Worm (Caenorhabditis elegans) whole organism, L3 larva: Measurements from ENCODE around the gene tbx-38.
"Not testable (repeated sequence)": the region's sequence is repeated elsewhere in the genome, so short reads cannot be mapped to it uniquely, and the experiment has no call there.

Experiments used
- ceh-82 ChIP-seq: fragments of 150-350 bp; optimal IDR thresholded peaks from 2 replicates; lab custom pipeline; 2014; ENCODE audit warnings: missing biosample characterization, missing genetic modification characterization
- daf-12 ChIP-seq: fragments of 150-350 bp; optimal IDR thresholded peaks from 2 replicates; lab custom pipeline; 2014; ENCODE audit warnings: missing biosample characterization, missing genetic modification reagents, missing genetic modification characterization
- egl-27 ChIP-seq: sonication (generic microtip); optimal IDR thresholded peaks from 4 replicates; lab custom pipeline; 2017; ENCODE audit warnings: missing biosample characterization, missing genetic modification reagents, missing genetic modification characterization
- egl-5 ChIP-seq: fragments of 150-350 bp; optimal IDR thresholded peaks from 2 replicates; lab custom pipeline; 2017; ENCODE audit warnings: missing biosample characterization, missing genetic modification reagents, missing genetic modification characterization, inconsistent platforms
- elt-2 ChIP-seq: sonication (generic microtip); optimal IDR thresholded peaks from 2 replicates; lab custom pipeline; 2016; ENCODE audit warnings: missing genetic modification reagents, mild to moderate bottlenecking, missing genetic modification characterization, missing compliant biosample characterization
- elt-3 ChIP-seq, 3 experiments: fragments of 150-350 bp in 1 of 3; sonication (generic microtip) in 2 of 3; optimal IDR thresholded peaks; 2 replicates in 2 of 3; 4 replicates in 1 of 3; lab custom pipeline; 2014 to 2017; ENCODE audit warnings: missing biosample characterization in 3 of 3, missing genetic modification characterization in 3 of 3
- fkh-10 ChIP-seq: sonication (generic microtip); optimal IDR thresholded peaks from 2 replicates; lab custom pipeline; 2017; ENCODE audit warnings: missing biosample characterization, missing genetic modification reagents, missing genetic modification characterization
- fkh-2 ChIP-seq: fragments of 150-350 bp; optimal IDR thresholded peaks from 2 replicates; lab custom pipeline; 2014; ENCODE audit warnings: missing biosample characterization, missing genetic modification reagents, missing genetic modification characterization
- hmg-11 ChIP-seq: sonication (generic microtip); optimal IDR thresholded peaks from 2 replicates; lab custom pipeline; 2016; ENCODE audit warnings: missing genetic modification characterization, missing compliant biosample characterization
- jun-1 ChIP-seq: fragments of 150-350 bp; optimal IDR thresholded peaks from 2 replicates; lab custom pipeline; 2014; ENCODE audit warnings: missing biosample characterization, missing genetic modification reagents, missing genetic modification characterization
- lin-15B ChIP-seq: fragments of 150-350 bp; optimal IDR thresholded peaks from 2 replicates; lab custom pipeline; 2014; ENCODE audit warnings: missing biosample characterization, missing genetic modification characterization
- lin-39 ChIP-seq: fragments of 150-350 bp; optimal IDR thresholded peaks from 2 replicates; lab custom pipeline; 2018; ENCODE audit warnings: missing biosample characterization, missing genetic modification reagents, missing genetic modification characterization
- lsy-12 ChIP-seq: sonication (generic microtip); optimal IDR thresholded peaks from 2 replicates; lab custom pipeline; 2016; ENCODE audit warnings: mild to moderate bottlenecking, missing genetic modification characterization, missing compliant biosample characterization
- mml-1 ChIP-seq: fragments of 150-350 bp; sonication (generic microtip); optimal IDR thresholded peaks from 3 replicates; lab custom pipeline; 2014; ENCODE audit warnings: missing biosample characterization, missing genetic modification characterization
- nfya-1 ChIP-seq: sonication (generic microtip); optimal IDR thresholded peaks from 2 replicates; lab custom pipeline; 2017; ENCODE audit warnings: missing genetic modification characterization, mild to moderate bottlenecking, missing compliant biosample characterization, antibody characterized with exemption, moderate library complexity; ENCODE audit not compliant: insufficient read depth
- nhr-237 ChIP-seq: fragments of 150-350 bp; optimal IDR thresholded peaks from 2 replicates; lab custom pipeline; 2014; ENCODE audit warnings: missing biosample characterization, missing genetic modification characterization
- nhr-43 ChIP-seq: sonication (generic microtip); optimal IDR thresholded peaks from 2 replicates; lab custom pipeline; 2016; ENCODE audit warnings: mild to moderate bottlenecking, missing genetic modification characterization, missing compliant biosample characterization; ENCODE audit not compliant: poor library complexity, severe bottlenecking
- nhr-67 ChIP-seq: fragments of 150-350 bp; optimal IDR thresholded peaks from 2 replicates; lab custom pipeline; 2014; ENCODE audit warnings: missing biosample characterization, missing genetic modification characterization
- nhr-77 ChIP-seq: fragments of 150-350 bp; optimal IDR thresholded peaks from 2 replicates; lab custom pipeline; 2014; ENCODE audit warnings: missing biosample characterization, missing genetic modification characterization
- pha-4 ChIP-seq: fragments of 150-350 bp; optimal IDR thresholded peaks from 2 replicates; lab custom pipeline; 2014; ENCODE audit warnings: missing biosample characterization, missing genetic modification reagents, missing genetic modification characterization
- sea-2 ChIP-seq: fragments of 150-350 bp; sonication (generic microtip); optimal IDR thresholded peaks from 4 replicates; lab custom pipeline; 2014; ENCODE audit warnings: missing biosample characterization, missing genetic modification reagents, missing genetic modification characterization
- snpc-4 ChIP-seq: fragments of 150-350 bp; optimal IDR thresholded peaks from 2 replicates; lab custom pipeline; 2014; ENCODE audit warnings: missing biosample characterization, missing genetic modification characterization
- tbx-2 ChIP-seq: sonication (generic microtip); optimal IDR thresholded peaks from 2 replicates; lab custom pipeline; 2016; ENCODE audit warnings: mild to moderate bottlenecking, missing genetic modification characterization, missing compliant biosample characterization
- unc-39 ChIP-seq: sonication (generic microtip); optimal IDR thresholded peaks from 4 replicates; lab custom pipeline; 2017; ENCODE audit warnings: missing biosample characterization, missing genetic modification characterization
- unc-62 ChIP-seq: fragments of 150-350 bp; sonication (generic microtip); optimal IDR thresholded peaks from 4 replicates; lab custom pipeline; 2014; ENCODE audit warnings: missing biosample characterization, missing genetic modification reagents, missing genetic modification characterization

Gene tbx-38

ce11 chrIII:11806695-11807094 lies 20.8 kb upstream of the tbx-38 start, which contains the start of gene C18D11.7:
C18D11.7 (minus strand) TSS chrIII:11806795.
- TF ChIP-seq lin-15B (tag; lab: Kevin White, UChicago) (no peak), unc-39 (no peak), mml-1 (no peak), nhr-77 (tag; lab: Kevin White, UChicago) (no peak), pha-4 (tag; lab: Kevin White, UChicago) (no peak), nhr-237 (no peak), snpc-4 (tag; lab: Kevin White, UChicago) (no peak), lin-39 (tag; lab: Kevin White, UChicago) (no peak)
- TF ChIP-seq, all 47 proteins: peak for 0

ce11 chrIII:11795448-11795847 lies 9.6 kb upstream of the tbx-38 start, which contains the start of gene twk-39:
twk-39 (plus strand) TSS chrIII:11795748.
- no peak for TF ChIP-seq fkh-10
- no peak for TF ChIP-seq fkh-2 (tag; lab: Kevin White, UChicago)
- no peak for TF ChIP-seq sea-2 (GFP tag; lab: Kevin White, UChicago)
- TF ChIP-seq ceh-82 = no peak
- no peak for TF ChIP-seq jun-1 (tag; lab: Kevin White, UChicago)

DNA sequence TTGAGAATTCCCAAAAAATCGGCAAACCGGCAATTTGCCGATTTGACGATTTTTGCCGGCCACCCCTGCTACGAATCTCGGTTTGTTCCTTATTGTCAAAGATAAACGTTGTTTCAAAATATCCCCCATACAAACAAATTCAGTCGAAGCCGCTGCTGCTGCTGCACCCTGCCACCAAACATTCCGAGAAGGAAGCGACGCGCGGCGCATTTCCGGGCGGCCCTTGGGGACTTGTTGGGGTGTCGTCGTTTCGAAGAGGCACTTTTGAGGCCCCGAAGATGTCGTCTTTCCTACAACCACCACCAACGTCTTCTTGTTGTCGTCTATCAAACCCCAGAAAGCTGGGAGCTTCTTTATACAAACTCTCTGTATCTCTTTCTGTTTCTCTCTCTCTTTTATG lies 8.5 kb upstream of the tbx-38 start:
- TF ChIP-seq unc-62 (GFP tag; lab: Kevin White, UChicago) (no peak), lin-39 (tag; lab: Kevin White, UChicago) (peak; percentile 14), elt-3 (tag; optimal IDR thresholded peaks at IDR 0.05; lab: Kevin White, UChicago) (no peak)
- TF ChIP-seq, all 47 proteins: peak for 1

- peak; percentile 29 for TF ChIP-seq lin-39 (tag; lab: Kevin White, UChicago)
- peak; percentile 58 for TF ChIP-seq nfya-1 (tag; lab: Kevin White, UChicago)
- peak; percentile 85 for TF ChIP-seq hmg-11
- TF ChIP-seq lsy-12 = peak; percentile 75
- TF ChIP-seq tbx-2 (tag; lab: Kevin White, UChicago) = peak; percentile 59
- TF ChIP-seq snpc-4 (tag; lab: Kevin White, UChicago) = peak; percentile 71
- peak; percentile 51 for TF ChIP-seq pha-4 (tag; lab: Kevin White, UChicago)
- TF ChIP-seq unc-62 (GFP tag; lab: Kevin White, UChicago) = peak; percentile 13
- peak; percentile 64 for TF ChIP-seq nhr-43
- TF ChIP-seq ceh-82 = peak; percentile 3
- peak; percentile 19 for TF ChIP-seq elt-2 (tag; lab: Kevin White, UChicago)
- TF ChIP-seq egl-5 (tag; lab: Kevin White, UChicago) = peak; percentile 36
Observed at ce11 chrIII:11792295-11793256, 6.7 kb upstream of the tbx-38 start, which contains the start of gene C24H11.2. C24H11.2 (minus strand) TSS chrIII:11792345.

- TF ChIP-seq tbx-2 (tag; lab: Kevin White, UChicago) (no peak), sea-2 (GFP tag; lab: Kevin White, UChicago) (no peak), nhr-67 (tag; lab: Kevin White, UChicago) (no peak), unc-39 (no peak), nhr-77 (tag; lab: Kevin White, UChicago) (no peak), fkh-2 (tag; lab: Kevin White, UChicago) (no peak)
Observed at ce11 chrIII:11789480-11789879, 3.6 kb upstream of the tbx-38 start.

ce11 chrIII:11787376-11787775 lies 1.5 kb upstream of the tbx-38 start, which contains the start of gene C24H11.1:
C24H11.1 (plus strand) TSS chrIII:11787676.
- TF ChIP-seq egl-27 (tag; lab: Kevin White, UChicago); nhr-77 (tag; lab: Kevin White, UChicago); hmg-11: not testable (repeated sequence)

ce11 chrIII:11781800-11782199 lies 4.1 kb downstream of the tbx-38 start, which contains the start of gene srd-74:
srd-74 (plus strand) TSS chrIII:11782100.
- no peak for TF ChIP-seq hmg-11
- no peak for TF ChIP-seq daf-12
- no peak for TF ChIP-seq lsy-12
